Worm (Caenorhabditis elegans) whole organism, early embryonic: ENCODE data around the gene nhr-41.

ENCODE experiments used
- F13C5.2 ChIP-seq: sonication (generic microtip); optimal IDR thresholded peaks from 2 replicates; lab custom pipeline; 2017; ENCODE audit warnings: mild to moderate bottlenecking, missing genetic modification characterization, inconsistent platforms, missing compliant biosample characterization
- ama-1 ChIP-seq: fragments of 150-350 bp; optimal IDR thresholded peaks from 2 replicates; lab custom pipeline; 2014
- ceh-36 ChIP-seq: sonication (generic microtip); optimal IDR thresholded peaks from 2 replicates; lab custom pipeline; 2016; ENCODE audit warnings: missing genetic modification characterization, inconsistent platforms, missing compliant biosample characterization
- hmg-4 ChIP-seq: fragments of 200-800 bp; sonication (Bioruptor generic); optimal IDR thresholded peaks from 2 replicates; lab custom pipeline; 2018; ENCODE audit warnings: mild to moderate bottlenecking, missing genetic modification characterization, missing compliant biosample characterization
- sea-1 ChIP-seq: fragments of 200-800 bp; sonication (Bioruptor generic); conservative IDR thresholded peaks from 2 replicates; pipeline ENCODE4 v1.3.6; 2022; ENCODE audit warnings: missing genetic modification characterization, missing compliant biosample characterization

DNA sequence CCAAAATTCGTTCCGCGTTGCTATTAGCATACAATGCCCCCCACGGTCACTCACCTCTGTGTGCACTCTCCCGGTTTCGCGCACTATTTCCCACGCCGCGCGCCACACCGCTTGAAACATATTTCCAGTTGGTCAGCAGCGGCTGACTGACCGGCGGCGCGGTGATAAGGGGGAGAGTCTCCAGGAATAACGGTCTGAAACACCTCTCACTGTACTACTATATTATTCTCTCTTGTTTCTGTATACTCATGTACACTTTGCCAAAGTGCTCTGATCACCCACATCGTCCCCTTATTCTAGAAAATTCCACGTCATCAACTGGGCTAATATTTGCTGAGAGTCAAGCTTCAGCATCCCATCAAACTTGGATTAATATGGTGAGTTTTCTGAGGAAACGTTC lies at the start of gene nhr-41:
- no peak for TF ChIP-seq ama-1 (lab: Kevin White, UChicago)
- TF ChIP-seq sea-1 (GFP tag; lab: Robert Waterston, UW), result no peak
- TF ChIP-seq ceh-36 (tag; lab: Kevin White, UChicago), result no peak
- no peak for TF ChIP-seq F13C5.2 (tag; lab: Kevin White, UChicago)
- TF ChIP-seq hmg-4 (GFP tag; lab: Kevin White, UChicago), result no peak
